Worm (Caenorhabditis elegans) whole organism, L4/young adult: ENCODE results near the gene clec-29.

Experiments used
- W03F9.2 ChIP-seq: fragments of 150-350 bp; optimal IDR thresholded peaks from 2 replicates; lab custom pipeline; 2014; ENCODE audit warnings: missing biosample characterization, missing genetic modification characterization
- dao-5 ChIP-seq: sonication (generic microtip); optimal IDR thresholded peaks from 2 replicates; lab custom pipeline; 2016; ENCODE audit warnings: missing genotype, missing genetic modification characterization, moderate library complexity, missing compliant biosample characterization
- him-1 ChIP-seq: sonication (generic microtip); optimal IDR thresholded peaks from 2 replicates; lab custom pipeline; 2016; ENCODE audit warnings: missing genotype, missing genetic modification reagents, missing genetic modification characterization, missing compliant biosample characterization

The clec-29 gene

DNA sequence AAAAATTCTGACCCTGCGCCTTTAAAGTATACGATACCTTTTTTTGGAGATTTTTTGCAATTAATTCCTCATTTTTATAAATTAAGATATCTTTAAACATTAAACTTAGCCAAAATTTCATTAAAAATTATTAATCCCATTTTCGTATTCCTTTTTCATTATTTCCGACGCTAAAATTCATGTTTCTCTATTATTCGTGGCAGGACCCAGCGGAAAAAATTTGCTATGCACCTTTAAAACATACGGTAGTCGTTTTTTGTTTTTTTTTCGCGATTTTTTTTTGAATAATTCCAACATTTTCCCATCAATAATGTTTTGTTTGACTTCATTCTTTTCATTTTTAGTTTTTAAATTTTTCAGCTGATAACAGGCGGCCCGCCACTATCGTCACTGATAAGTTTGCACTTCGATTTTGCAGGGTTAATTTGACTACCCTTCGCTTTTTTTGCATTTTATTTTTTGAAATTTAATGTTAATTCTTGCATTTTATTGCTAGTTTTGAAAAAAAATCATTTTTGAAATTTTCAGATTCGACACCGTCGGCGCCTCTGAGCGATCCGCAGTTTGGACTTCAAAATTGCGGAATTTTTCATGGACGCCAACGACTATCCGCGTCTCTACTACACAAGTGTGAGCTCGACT lies 8.2 kb upstream of the clec-29 start, which contains the start of gene dkf-2:
Gene dkf-2, plus strand, starts transcription at position 592 of the 642 bp plus-strand sequence.
- TF ChIP-seq W03F9.2 = no peak
- TF ChIP-seq dao-5 (tag; lab: Kevin White, UChicago) = no peak
- TF ChIP-seq him-1 = no peak

DNA sequence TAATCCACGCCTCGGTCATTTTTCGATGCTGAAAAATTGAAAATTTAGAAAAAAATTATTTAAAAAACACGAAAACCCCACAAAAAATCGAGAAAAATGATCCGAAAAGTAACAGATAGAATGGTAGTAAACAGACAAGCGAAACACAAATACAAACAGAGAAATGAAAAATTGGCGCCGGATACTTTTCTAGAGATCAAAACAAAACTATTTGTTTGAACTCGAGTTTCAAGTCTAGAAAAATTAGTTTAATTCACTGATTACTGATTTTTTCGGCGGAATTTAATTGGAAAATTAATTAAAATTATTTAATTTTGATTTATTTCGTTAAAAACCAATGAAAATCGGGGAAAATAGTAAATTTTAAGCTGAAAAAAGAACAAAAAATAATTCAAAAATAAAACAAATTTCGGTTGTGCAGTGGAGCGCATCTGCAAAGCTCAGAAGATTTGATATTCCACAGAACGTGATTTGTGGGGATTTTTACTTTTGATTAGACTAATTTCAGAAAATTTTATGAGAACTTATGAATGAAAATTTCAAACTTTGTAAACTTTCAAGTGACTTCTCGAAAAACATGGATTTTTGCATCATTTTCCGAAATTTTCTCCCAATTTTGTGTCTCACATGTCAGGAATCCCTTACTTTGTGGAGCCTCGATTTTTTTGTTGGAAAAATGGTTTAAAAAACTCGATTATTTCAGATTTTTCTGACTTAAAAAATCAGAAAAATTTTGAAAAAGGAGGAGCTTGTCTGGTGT lies 7.4 kb upstream of the clec-29 start, which contains the start of gene gyg-2:
Gene gyg-2, minus strand, starts transcription at position 28 of the 760 bp plus-strand sequence.
- TF ChIP-seq dao-5 (tag; lab: Kevin White, UChicago) (no peak), W03F9.2 (no peak), him-1 (no peak)

DNA sequence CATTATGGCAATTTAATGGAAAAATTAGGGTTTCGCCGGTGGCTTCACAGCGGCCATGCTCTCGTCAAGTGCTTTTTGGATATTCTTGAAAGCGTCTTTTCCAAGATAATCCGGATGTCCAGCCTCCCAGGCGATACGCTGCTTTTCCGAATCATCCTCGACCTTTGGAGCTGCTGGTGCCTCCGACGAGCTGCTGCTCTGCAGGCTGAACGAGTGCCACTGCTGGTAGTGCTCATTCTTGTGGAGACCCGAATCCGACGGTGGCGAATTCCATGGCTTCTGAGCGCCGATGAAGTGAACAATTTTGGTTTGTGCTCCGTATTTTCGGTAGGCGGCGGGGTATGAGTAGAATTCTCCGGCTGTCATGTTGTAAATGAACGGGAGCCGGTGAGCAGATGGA lies 6.2 kb upstream of the clec-29 start:
- no peak for TF ChIP-seq him-1
- no peak for TF ChIP-seq W03F9.2
- TF ChIP-seq dao-5 (tag; lab: Kevin White, UChicago) = no peak

DNA sequence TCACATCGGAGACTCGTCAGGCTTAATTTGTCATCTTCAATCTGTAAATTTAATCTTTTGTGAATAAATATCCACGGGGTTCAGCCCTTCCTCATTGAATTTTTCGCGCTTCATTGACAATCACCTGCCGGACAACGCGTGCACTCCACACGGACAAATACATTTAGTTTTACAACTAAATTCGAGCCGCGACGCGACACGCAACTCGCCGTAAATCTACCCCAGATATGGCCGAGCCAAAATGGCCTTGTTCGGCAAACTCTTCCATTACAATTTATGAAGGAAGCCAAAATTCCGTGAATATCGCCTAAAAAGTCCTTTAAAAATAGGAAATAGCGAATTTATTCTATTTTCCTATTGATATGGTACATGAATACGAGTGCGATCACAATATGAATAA lies 5.8 kb upstream of the clec-29 start:
- no peak for TF ChIP-seq him-1
- no peak for TF ChIP-seq dao-5 (tag; lab: Kevin White, UChicago)
- TF ChIP-seq W03F9.2 = no peak

DNA sequence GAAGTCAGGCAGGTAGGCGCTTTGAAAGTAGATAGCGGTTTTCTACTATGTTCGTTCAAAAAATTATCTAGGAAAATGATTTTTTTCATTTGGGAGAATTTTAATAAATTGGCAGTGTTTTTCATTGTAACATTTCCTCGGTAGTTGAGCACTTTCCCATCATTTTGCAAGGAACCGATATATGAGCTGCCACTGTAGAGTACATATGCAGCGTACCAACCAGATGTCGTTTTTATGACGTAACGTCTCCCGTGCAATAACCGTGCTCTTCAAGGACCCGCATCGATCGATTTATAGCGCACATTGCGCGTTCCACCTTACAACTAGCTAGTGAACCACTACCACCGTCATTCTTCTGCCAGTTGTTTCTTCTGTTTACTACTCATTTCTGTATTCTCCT lies 3.1 kb upstream of the clec-29 start, which contains the start of gene T25E12.6:
Gene T25E12.6, plus strand, starts transcription at position 301 of the 400 bp plus-strand sequence.
- no peak for TF ChIP-seq him-1
- TF ChIP-seq dao-5 (tag; lab: Kevin White, UChicago) = no peak

DNA sequence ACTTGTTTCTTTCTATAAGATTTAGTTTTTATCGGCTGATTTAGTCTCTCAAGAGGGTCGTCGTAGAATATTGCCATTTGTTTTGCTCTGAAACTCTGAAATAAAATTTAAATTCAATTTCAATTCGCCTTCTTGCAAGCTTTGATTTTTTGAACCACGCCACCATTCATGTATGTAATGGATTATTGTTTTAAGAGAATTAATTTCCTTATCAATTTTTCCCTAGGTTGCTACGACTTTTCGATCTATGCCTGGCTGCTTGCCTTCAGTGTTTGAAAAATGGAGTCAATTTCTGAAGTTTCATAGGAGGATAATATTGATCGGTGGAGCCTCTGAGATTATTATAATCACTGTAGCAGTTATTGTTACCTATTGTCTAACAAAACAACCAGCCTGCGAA lies 3.5 kb downstream of the clec-29 start, which contains the start of the genes clec-38 and clec-34:
Gene clec-38, minus strand, starts transcription at position 101 of the 400 bp plus-strand sequence.
Gene clec-34, plus strand, starts transcription at position 248 of the 400 bp plus-strand sequence.
- TF ChIP-seq him-1 = no peak
- TF ChIP-seq dao-5 (tag; lab: Kevin White, UChicago) = no peak
- no peak for TF ChIP-seq W03F9.2

DNA sequence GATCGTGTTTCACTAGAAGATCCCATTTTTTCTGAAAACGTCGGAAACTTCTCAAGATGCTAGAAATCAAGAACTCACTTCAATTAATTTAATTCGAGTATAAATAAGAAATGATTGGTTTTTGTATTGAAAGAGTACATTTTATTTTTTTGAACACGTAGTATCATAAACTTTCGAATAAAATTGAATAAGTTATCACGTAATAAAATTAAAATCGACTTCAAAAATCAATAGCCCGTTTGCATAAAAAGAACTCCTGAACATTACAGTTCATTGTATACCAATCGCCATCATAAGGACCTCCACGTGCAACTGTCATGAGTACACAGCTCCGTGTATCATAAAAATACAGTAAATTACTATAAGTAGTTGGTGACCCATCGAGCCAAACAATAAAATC lies 5.3 kb downstream of the clec-29 start, which contains the start of gene T25E12.16:
Gene T25E12.16, minus strand, starts transcription at position 101 of the 400 bp plus-strand sequence.
- TF ChIP-seq W03F9.2 (no peak), dao-5 (tag; lab: Kevin White, UChicago) (no peak), him-1 (no peak)

DNA sequence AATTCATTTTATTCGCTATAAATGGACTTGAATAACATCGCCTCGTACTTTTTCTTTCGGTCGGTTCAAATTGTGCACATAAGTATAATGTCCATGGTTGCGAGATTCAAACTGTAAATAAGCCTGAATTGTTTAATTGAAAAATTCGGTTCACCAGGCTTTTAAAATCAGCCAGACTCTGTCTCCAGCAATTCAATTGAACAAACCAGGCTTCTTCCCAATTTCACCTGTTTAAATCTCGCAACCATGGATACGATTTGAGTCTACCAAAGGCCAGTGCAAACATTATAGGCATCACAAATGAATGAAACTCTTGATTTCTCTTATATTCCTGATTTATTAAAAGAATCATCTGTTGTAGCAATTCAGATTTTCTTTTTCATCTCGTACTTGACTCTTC lies 7.4 kb downstream of the clec-29 start, which contains the start of gene srz-100:
Gene srz-100, plus strand, starts transcription at position 301 of the 400 bp plus-strand sequence.
- TF ChIP-seq dao-5 (tag; lab: Kevin White, UChicago) = no peak
- no peak for TF ChIP-seq him-1
- TF ChIP-seq W03F9.2 = no peak

DNA sequence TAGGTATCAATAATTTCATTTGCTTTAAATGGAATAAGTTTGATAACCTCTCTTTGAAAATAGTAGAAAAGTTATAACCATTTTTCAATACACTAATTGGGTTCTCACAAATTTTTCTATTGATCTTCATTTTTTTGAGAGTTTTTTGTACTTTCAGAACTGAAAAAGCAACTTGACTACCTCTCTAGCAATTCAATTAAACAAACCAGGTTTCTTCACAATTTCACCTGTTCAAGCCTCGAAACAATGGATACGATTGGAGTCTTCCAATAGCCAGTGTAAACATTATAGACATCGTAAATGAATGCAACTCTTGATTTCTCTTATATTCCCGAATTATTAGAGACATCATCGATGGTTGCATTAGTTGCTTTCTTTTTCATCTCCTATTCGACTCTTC lies 9.0 kb downstream of the clec-29 start, which contains the start of gene srz-99:
Gene srz-99, plus strand, starts transcription at position 301 of the 400 bp plus-strand sequence.
- TF ChIP-seq him-1 = no peak
- no peak for TF ChIP-seq W03F9.2
- TF ChIP-seq dao-5 (tag; lab: Kevin White, UChicago) = no peak

DNA sequence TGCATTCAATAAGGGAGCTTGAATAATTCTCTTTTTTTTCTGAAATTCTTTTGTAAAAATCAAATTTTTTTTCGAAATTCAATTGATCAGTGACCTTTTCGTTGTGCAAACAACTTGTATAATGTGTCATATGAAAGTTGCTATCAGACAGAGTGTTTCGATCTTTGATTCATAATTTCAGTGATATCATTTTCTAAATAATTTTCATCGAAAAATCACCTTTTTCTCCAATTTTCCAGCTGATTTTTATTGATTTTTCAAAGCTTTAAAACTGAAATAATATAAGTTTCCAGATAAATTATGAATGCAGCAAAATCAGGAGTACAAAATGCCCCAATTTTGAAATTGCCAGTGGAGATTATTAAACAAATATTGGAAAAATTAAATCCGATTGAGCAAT lies 10.6 kb downstream of the clec-29 start, which contains the start of gene fbxa-127:
Gene fbxa-127, plus strand, starts transcription at position 301 of the 400 bp plus-strand sequence.
- no peak for TF ChIP-seq W03F9.2
- no peak for TF ChIP-seq him-1
- no peak for TF ChIP-seq dao-5 (tag; lab: Kevin White, UChicago)

DNA sequence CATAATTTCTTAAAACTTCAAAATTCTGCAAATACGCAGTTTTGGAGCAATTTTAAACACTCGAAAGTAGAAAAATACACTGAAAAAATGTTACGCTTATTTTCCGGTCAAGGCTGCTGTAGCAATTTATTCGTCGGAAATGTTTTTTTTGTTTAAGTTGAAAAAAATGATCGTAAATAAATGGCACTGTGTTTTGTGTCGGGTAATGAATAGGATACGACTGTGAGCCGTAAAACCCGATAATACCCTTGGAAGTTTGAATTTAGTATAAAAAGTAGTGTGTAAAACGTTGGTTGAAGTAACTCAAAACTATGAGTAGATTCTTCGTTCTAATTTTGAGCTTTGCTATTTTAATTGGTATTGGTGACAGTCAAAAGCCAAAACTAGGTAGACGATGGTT lies 12.1 kb downstream of the clec-29 start, which contains the start of gene T25E12.14:
Gene T25E12.14, plus strand, starts transcription at position 301 of the 400 bp plus-strand sequence.
- TF ChIP-seq W03F9.2 (no peak), him-1 (no peak), dao-5 (tag; lab: Kevin White, UChicago) (no peak)

DNA sequence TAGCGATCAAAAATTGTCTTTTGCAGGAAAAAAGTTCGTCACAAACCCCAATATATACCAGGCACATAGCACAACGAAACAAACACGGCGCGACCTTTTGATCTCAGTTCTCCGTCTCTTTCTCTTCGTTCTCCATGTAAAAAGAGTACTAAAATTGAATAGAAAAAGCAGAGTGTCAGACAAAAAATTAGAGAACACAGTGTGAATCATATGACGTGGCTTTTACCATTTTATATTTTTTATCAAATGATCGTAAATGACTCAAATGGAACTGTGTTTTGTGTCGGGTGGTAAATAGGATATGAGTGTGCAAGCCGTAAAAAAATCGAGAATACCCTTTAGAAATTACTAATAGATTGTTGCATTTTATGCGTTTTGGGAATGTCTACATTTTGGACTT lies 13.0 kb downstream of the clec-29 start:
- TF ChIP-seq dao-5 (tag; lab: Kevin White, UChicago) = no peak
- no peak for TF ChIP-seq him-1
- peak; percentile 47 for TF ChIP-seq W03F9.2

DNA sequence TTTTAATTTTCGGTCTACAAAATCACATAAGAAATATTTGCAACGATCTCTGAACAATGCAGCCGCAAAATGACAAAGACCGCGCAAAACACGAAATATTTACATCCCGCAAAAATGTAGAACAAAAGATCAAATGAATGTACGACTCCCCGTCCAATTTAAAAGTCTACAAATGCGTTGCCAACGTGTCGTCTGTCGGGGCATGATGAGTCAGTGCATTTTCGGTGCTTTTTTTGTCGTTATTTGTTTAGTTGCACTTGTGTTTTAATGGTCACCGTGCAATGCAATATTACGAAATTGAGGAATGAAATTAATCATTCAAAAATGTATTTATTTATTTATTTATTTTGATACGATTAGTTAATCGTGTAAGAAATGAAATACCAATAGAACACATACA lies 14.4 kb downstream of the clec-29 start:
- TF ChIP-seq W03F9.2 = no peak
- TF ChIP-seq dao-5 (tag; lab: Kevin White, UChicago) = no peak
- no peak for TF ChIP-seq him-1

DNA sequence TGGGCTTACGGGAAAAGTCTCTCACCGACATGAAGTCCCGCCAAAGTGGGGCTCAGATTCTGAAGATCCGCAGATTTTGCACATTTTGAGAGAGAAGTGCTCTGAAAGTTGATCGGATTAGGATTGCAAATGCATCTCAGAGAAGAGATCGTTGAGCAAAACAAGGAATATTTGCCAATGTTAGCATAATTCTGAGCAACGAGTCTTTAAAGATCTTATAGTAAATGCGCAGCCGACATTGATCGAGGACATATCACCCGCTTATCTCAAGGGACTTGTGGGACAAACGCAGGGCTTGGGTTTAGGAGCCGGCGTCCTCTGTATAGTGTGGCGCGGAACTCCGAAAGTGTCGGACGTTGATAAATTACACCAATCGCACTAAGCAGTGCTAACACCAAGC lies 15.3 kb downstream of the clec-29 start, which contains the start of gene nhr-112:
Gene nhr-112, minus strand, starts transcription at position 101 of the 400 bp plus-strand sequence.
- no peak for TF ChIP-seq him-1
- no peak for TF ChIP-seq dao-5 (tag; lab: Kevin White, UChicago)
- no peak for TF ChIP-seq W03F9.2
